Fruit fly (Drosophila melanogaster) whole organism, wandering third instar larva: ENCODE data around the gene L2HGDH.

Source experiments
- CG32264 ChIP-seq: fragments of 200-800 bp; sonication (Bioruptor generic); optimal IDR thresholded peaks from 2 replicates; lab custom pipeline; 2016; ENCODE audit warnings: missing biosample characterization, missing genetic modification characterization
- Hnf4 ChIP-seq: fragments of 200-800 bp; sonication (Bioruptor generic); optimal IDR thresholded peaks from 2 replicates; lab custom pipeline; 2016; ENCODE audit warnings: missing biosample characterization, mild to moderate bottlenecking, missing genetic modification characterization
- Hr78 ChIP-seq: fragments of >200 bp; optimal IDR thresholded peaks from 2 replicates; lab custom pipeline; 2017; ENCODE audit warnings: missing biosample characterization, missing genetic modification characterization
- Jra ChIP-seq: sonication (Bioruptor generic); optimal IDR thresholded peaks from 2 replicates; lab custom pipeline; 2016; ENCODE audit warnings: missing biosample characterization, missing genetic modification characterization
- Mio ChIP-seq: sonication (Bioruptor generic); optimal IDR thresholded peaks from 2 replicates; lab custom pipeline; 2016; ENCODE audit warnings: missing biosample characterization, missing genetic modification characterization
- OdsH ChIP-seq: fragments of 200-800 bp; sonication (Bioruptor generic); optimal IDR thresholded peaks from 2 replicates; lab custom pipeline; 2016; ENCODE audit warnings: missing biosample characterization, mild to moderate bottlenecking, missing genetic modification characterization
- dl ChIP-seq, 2 experiments: fragments of 175-275, 200-275 bp in 1 of 2; fragments of 200-275 bp in 1 of 2; sonication (Bioruptor generic); optimal IDR thresholded peaks; lab custom pipeline; 2018; ENCODE audit warnings: mild to moderate bottlenecking in 2 of 2, missing biosample characterization in 2 of 2, missing genetic modification characterization in 2 of 2, moderate library complexity in 2 of 2; ENCODE audit not compliant: partially characterized antibody in 2 of 2, insufficient read depth in 1 of 2
- sage ChIP-seq: fragments of 200-800 bp; sonication (Bioruptor generic); optimal IDR thresholded peaks from 2 replicates; lab custom pipeline; 2016; ENCODE audit warnings: missing biosample characterization, mild to moderate bottlenecking, missing genetic modification characterization
- sv ChIP-seq: fragments of 200-800 bp; sonication (Bioruptor generic); optimal IDR thresholded peaks from 3 replicates; lab custom pipeline; 2016; ENCODE audit warnings: missing biosample characterization, missing genetic modification characterization

- TF ChIP-seq Hr78 (GFP tag; lab: Kevin White, UChicago) = no peak
- no peak for TF ChIP-seq dl (GFP tag; optimal IDR thresholded peaks at IDR 0.05; lab: Kevin White, UChicago; ENCODE audit: insufficient read depth in 1 of 2, partially characterized antibody in 2 of 2)
- no peak for TF ChIP-seq Jra (GFP tag; lab: Kevin White, UChicago)
- TF ChIP-seq Hnf4 (GFP tag; lab: Kevin White, UChicago) = no peak
- TF ChIP-seq sage (GFP tag; lab: Kevin White, UChicago) = no peak
- no peak for TF ChIP-seq CG32264 (GFP tag; lab: Kevin White, UChicago)
- no peak for TF ChIP-seq OdsH (GFP tag; lab: Kevin White, UChicago)
- no peak for TF ChIP-seq Mio (GFP tag; lab: Kevin White, UChicago)
- TF ChIP-seq sv (GFP tag; lab: Kevin White, UChicago) = no peak
Measured at dm6 chr2L:18990133-18990532, 15.9 kb upstream of the L2HGDH start, which contains the start of gene CG15170.
